Worm (Caenorhabditis elegans): ENCODE results near the gene ZK593.3.
"Not testable (repeated sequence)": the region's sequence is repeated elsewhere in the genome, so short reads cannot be mapped to it uniquely, and the experiment has no call there.

The ZK593.3 gene

ce11 chrIV:10935853-10936491 is 20.5 kb downstream of the ZK593.3 start, which contains the start of gene lgg-2:
Gene lgg-2 (minus strand): TSS chrIV:10935903.
- TF ChIP-seq unc-62 (GFP tag; optimal IDR thresholded peaks at IDR 0.05), result no peak

- TF ChIP-seq unc-62 (GFP tag; optimal IDR thresholded peaks at IDR 0.05), result no peak
Observed at ce11 chrIV:10936906-10937540, 21.5 kb downstream of the ZK593.3 start, which contains the start of gene fic-1. Gene fic-1 (plus strand): TSS chrIV:10937454.

ce11 chrIV:10948797-10949196 is 33.3 kb downstream of the ZK593.3 start, which contains the start of gene Y69E1A.1:
Gene Y69E1A.1 (minus strand): TSS chrIV:10948897.
- TF ChIP-seq unc-62 (GFP tag; optimal IDR thresholded peaks at IDR 0.05), result no peak

- TF ChIP-seq unc-62 (GFP tag; optimal IDR thresholded peaks at IDR 0.05), result no peak
Observed at ce11 chrIV:10949510-10949909, 34.0 kb downstream of the ZK593.3 start, which contains the start of gene nsph-3.1. Gene nsph-3.1 (plus strand): TSS chrIV:10949810.

ce11 chrIV:10950363-10951214 is 35.1 kb downstream of the ZK593.3 start:
- no peak for TF ChIP-seq unc-62 (GFP tag; optimal IDR thresholded peaks at IDR 0.05)

ce11 chrIV:10951997-10952396 is 36.5 kb downstream of the ZK593.3 start, which contains the start of gene Y69E1A.3:
Gene Y69E1A.3 (plus strand): TSS chrIV:10952297.
- no peak for TF ChIP-seq unc-62 (GFP tag; optimal IDR thresholded peaks at IDR 0.05)

ce11 chrIV:10954955-10955354 is 39.5 kb downstream of the ZK593.3 start, which contains the start of gene Y69E1A.4:
Gene Y69E1A.4 (plus strand): TSS chrIV:10955255.
- not testable (repeated sequence) for TF ChIP-seq unc-62 (GFP tag; optimal IDR thresholded peaks at IDR 0.05)

ce11 chrIV:10957583-10958229 is 42.2 kb downstream of the ZK593.3 start, which contains the start of gene Y69E1A.5:
Gene Y69E1A.5 (minus strand): TSS chrIV:10957655.
- TF ChIP-seq unc-62 (GFP tag; optimal IDR thresholded peaks at IDR 0.05), result no peak

ce11 chrIV:10958230-10958588 is 42.7 kb downstream of the ZK593.3 start, which contains the start of gene sri-19:
Gene sri-19 (plus strand): TSS chrIV:10958372.
- TF ChIP-seq unc-62 (GFP tag; optimal IDR thresholded peaks at IDR 0.05), result no peak

ce11 chrIV:10964688-10965087 is 49.2 kb downstream of the ZK593.3 start:
- no peak for TF ChIP-seq unc-62 (GFP tag; optimal IDR thresholded peaks at IDR 0.05)

ce11 chrIV:10966359-10966758 is 50.9 kb downstream of the ZK593.3 start, which contains the start of the genes aqp-3 and Y69E1A.8:
Gene aqp-3 (minus strand): TSS chrIV:10966459.
Gene Y69E1A.8 (plus strand): TSS chrIV:10966604.
- TF ChIP-seq unc-62 (GFP tag; optimal IDR thresholded peaks at IDR 0.05), result no peak
